Fruit fly (Drosophila melanogaster) whole organism, pupa: ENCODE data around the gene heca.
A peak's percentile ranks its signal among the peaks of the same experiment; 100 is the strongest.

Source experiments
- CG12605 ChIP-seq: fragments of 200-800 bp; sonication (Bioruptor generic); IDR thresholded peaks from 2 replicates; pipeline ENCODE4 v1.3.6; 2022; ENCODE audit warnings: missing biosample characterization, missing genetic modification characterization
- CG14655 ChIP-seq: fragments of 200-800 bp; sonication (Bioruptor generic); optimal IDR thresholded peaks from 3 replicates; lab custom pipeline; 2017; ENCODE audit warnings: mild to moderate bottlenecking, missing biosample characterization, missing genetic modification reagents, missing genetic modification characterization
- CG34367 ChIP-seq: fragments of 200-800 bp; sonication (Bioruptor generic); optimal IDR thresholded peaks from 2 replicates; lab custom pipeline; 2018; ENCODE audit warnings: missing biosample characterization, mild to moderate bottlenecking, missing genetic modification characterization
- CG4496 ChIP-seq: fragments of 200-800 bp; sonication (Bioruptor generic); IDR thresholded peaks from 3 replicates; pipeline ENCODE4 v1.3.6; 2022; ENCODE audit warnings: missing biosample characterization, missing genetic modification characterization
- CG8159 ChIP-seq: fragments of 200-800 bp; sonication (Bioruptor generic); optimal IDR thresholded peaks from 3 replicates; lab custom pipeline; 2018; ENCODE audit warnings: missing biosample characterization, mild to moderate bottlenecking, missing genetic modification characterization, moderate library complexity
- CG9948 ChIP-seq: fragments of 200-800 bp; sonication (Bioruptor generic); optimal IDR thresholded peaks from 2 replicates; lab custom pipeline; 2018; ENCODE audit warnings: missing biosample characterization, mild to moderate bottlenecking, missing genetic modification characterization, moderate library complexity
- D1 ChIP-seq: fragments of 200-800 bp; sonication (Bioruptor generic); optimal IDR thresholded peaks from 2 replicates; lab custom pipeline; 2018; ENCODE audit warnings: missing biosample characterization, mild to moderate bottlenecking, missing genetic modification characterization, moderate library complexity
- EcR ChIP-seq: fragments of 200-800 bp; sonication (Bioruptor generic); optimal IDR thresholded peaks from 3 replicates; lab custom pipeline; 2019; ENCODE audit warnings: missing biosample characterization, missing genetic modification characterization, mild to moderate bottlenecking, moderate library complexity, missing genetic modification reagents
- Pif1A ChIP-seq: fragments of 200-800 bp; sonication (Bioruptor generic); optimal IDR thresholded peaks from 3 replicates; lab custom pipeline; 2016; ENCODE audit warnings: missing biosample characterization, missing genetic modification characterization
- fd96Ca ChIP-seq: fragments of 200-800 bp; sonication (Bioruptor generic); IDR thresholded peaks from 3 replicates; pipeline ENCODE4 v1.3.6; 2022; ENCODE audit warnings: missing biosample characterization, missing genetic modification characterization
- gl ChIP-seq: fragments of 200-800 bp; sonication (Bioruptor generic); optimal IDR thresholded peaks from 2 replicates; lab custom pipeline; 2018; ENCODE audit warnings: missing biosample characterization, mild to moderate bottlenecking, missing genetic modification characterization

- TF ChIP-seq gl (tag; lab: Kevin White, UChicago), result no peak
- peak; percentile 17 for TF ChIP-seq CG8159 (tag; lab: Kevin White, UChicago)
- no peak for TF ChIP-seq EcR
- TF ChIP-seq fd96Ca (GFP tag; lab: Robert Waterston, UW), result 0 out of 3 replicates have a peak, but pooled peaks have one; percentile 20
- TF ChIP-seq CG14655 (GFP tag; lab: Kevin White, UChicago), result peak; percentile 46
- TF ChIP-seq CG4496 (GFP tag; lab: Robert Waterston, UW), result no peak
- peak; percentile 12 for TF ChIP-seq CG9948 (tag; lab: Kevin White, UChicago)
- TF ChIP-seq Pif1A (GFP tag; lab: Kevin White, UChicago), result peak; percentile 15
- no peak for TF ChIP-seq CG12605 (GFP tag; lab: Robert Waterston, UW)
- no peak for TF ChIP-seq D1
- TF ChIP-seq CG34367, result peak; percentile 9
Measured at dm6 chr3R:30286347-30286746, 8.6 kb downstream of the heca start.
